Worm (Caenorhabditis elegans) whole organism, L1 larva: ENCODE measurements around the gene smex-1.

Experiments
- jun-1 ChIP-seq: fragments of 150-350 bp; optimal IDR thresholded peaks from 2 replicates; lab custom pipeline; 2014; ENCODE audit warnings: missing biosample characterization, missing genetic modification reagents, missing genetic modification characterization
- lsy-2 ChIP-seq, 2 experiments: fragments of 150-350 bp; optimal IDR thresholded peaks; 2 replicates each; lab custom pipeline; 2014; ENCODE audit warnings: missing biosample characterization in 2 of 2, missing genetic modification characterization in 2 of 2
- nhr-77 ChIP-seq: fragments of 150-350 bp; optimal IDR thresholded peaks from 2 replicates; lab custom pipeline; 2014; ENCODE audit warnings: missing biosample characterization, missing genetic modification characterization
- ztf-4 ChIP-seq: fragments of 150-350 bp; optimal IDR thresholded peaks from 2 replicates; lab custom pipeline; 2014; ENCODE audit warnings: missing biosample characterization, missing genetic modification characterization

DNA sequence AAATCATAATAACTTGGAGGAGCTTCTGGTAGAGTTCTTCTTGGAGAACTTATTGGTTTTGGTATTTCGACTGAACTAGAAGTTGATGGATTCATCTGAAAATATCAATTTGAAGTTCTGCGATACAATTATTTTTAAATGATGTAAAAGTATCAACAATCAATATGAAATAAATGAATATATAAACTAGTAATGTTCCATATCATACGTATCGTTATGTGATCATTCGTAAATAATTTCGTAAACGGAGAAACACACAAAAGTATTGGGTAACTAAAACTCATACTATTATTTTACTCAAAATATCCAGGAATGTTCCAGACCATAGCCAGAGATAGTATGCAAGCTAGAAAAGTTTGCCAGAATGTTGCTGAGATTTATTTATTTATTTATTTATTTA lies 10.6 kb upstream of the smex-1 start, which contains the start of gene W02D7.8:
- TF ChIP-seq jun-1 (tag; lab: Kevin White, UChicago) (no peak), ztf-4 (tag; lab: Kevin White, UChicago) (no peak), lsy-2 (tag; optimal IDR thresholded peaks at IDR 0.05; lab: Kevin White, UChicago) (no peak), nhr-77 (tag; lab: Kevin White, UChicago) (no peak)
